Worm (Caenorhabditis elegans) whole organism, L4 larva: Measurements from ENCODE around the gene C05D11.13.

Experiments used
- ZK337.2 ChIP-seq: fragments of 200-800 bp; sonication (Bioruptor generic); IDR thresholded peaks from 2 replicates; pipeline ENCODE4 v1.3.6; 2022; ENCODE audit warnings: missing genetic modification reagents, missing genetic modification characterization, missing compliant biosample characterization
- ceh-32 ChIP-seq: sonication (generic microtip); optimal IDR thresholded peaks from 2 replicates; lab custom pipeline; 2016; ENCODE audit warnings: mild to moderate bottlenecking, missing genetic modification characterization, missing compliant biosample characterization; ENCODE audit not compliant: poor library complexity
- lin-38 ChIP-seq: fragments of 200-800 bp; sonication (Bioruptor generic); IDR thresholded peaks from 2 replicates; pipeline ENCODE4 v1.3.6; 2022; ENCODE audit warnings: missing genetic modification reagents, missing genetic modification characterization, missing compliant biosample characterization
- snpc-4 ChIP-seq: fragments of 150-350 bp; optimal IDR thresholded peaks from 2 replicates; lab custom pipeline; 2014; ENCODE audit warnings: missing biosample characterization, missing genetic modification characterization
- zag-1 ChIP-seq: fragments of 150-350 bp; optimal IDR thresholded peaks from 2 replicates; lab custom pipeline; 2014; ENCODE audit warnings: missing biosample characterization, missing genetic modification characterization

DNA sequence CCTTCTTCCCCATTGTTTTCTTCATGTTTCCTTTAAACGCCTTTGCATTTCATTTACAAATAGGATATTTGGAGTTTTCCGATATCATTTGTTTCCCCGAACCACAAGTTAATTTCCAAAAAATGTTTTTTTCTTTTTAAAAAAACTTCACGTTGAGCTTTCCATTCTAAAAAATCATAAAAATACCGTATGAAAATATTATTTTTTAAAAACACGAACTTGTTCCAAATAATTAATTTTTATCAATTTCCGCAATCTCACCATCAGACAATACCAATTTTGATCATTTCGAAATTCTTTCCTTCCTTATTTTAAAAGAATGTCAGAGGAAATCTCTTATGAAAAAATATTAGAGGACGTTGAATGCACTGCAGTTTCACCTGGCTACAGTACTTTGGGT is 27.1 kb upstream of the C05D11.13 start, which contains the start of gene wht-6:
- TF ChIP-seq ceh-32 (tag; lab: Kevin White, UChicago) (no peak), zag-1 (no peak), snpc-4 (tag; lab: Kevin White, UChicago) (no peak), ZK337.2 (no peak), lin-38 (GFP tag; lab: Robert Waterston, UW) (no peak)
